Worm (Caenorhabditis elegans): ENCODE measurements around the gene str-140.

DNA sequence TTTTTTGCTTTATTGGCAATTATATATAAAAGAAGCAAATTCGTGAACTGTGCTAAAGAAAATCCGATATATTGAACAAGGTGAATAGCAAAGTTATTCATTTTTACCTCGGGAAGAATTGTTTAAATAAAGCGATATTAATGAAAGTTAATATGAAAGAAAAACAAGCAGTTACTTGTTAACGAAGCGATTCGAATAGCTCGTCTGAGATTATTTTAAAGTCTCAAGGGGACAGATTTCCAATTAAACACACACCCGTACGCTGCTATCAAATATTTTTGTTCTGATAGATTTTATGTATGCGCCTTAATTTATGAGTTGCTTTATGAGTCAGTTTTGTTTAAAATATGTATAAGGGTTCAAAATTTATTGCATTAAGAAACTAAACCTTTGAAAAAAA is at the start of gene str-140:
- no peak for TF ChIP-seq unc-62 (GFP tag; optimal IDR thresholded peaks at IDR 0.05)
- TF ChIP-seq unc-39 (tag; optimal IDR thresholded peaks at IDR 0.05), result no peak
- TF ChIP-seq zag-1 (tag; optimal IDR thresholded peaks at IDR 0.05), result no peak
- TF ChIP-seq elt-1 (tag; optimal IDR thresholded peaks at IDR 0.05), result no peak
- no peak for TF ChIP-seq skn-1 (tag; optimal IDR thresholded peaks at IDR 0.05)
- no peak for TF ChIP-seq nfya-1 (tag; optimal IDR thresholded peaks at IDR 0.05; ENCODE audit: insufficient read depth)
- TF ChIP-seq lsy-12 (tag; optimal IDR thresholded peaks at IDR 0.05), result no peak
- no peak for TF ChIP-seq fos-1 (tag; optimal IDR thresholded peaks at IDR 0.05)

Measured in whole organism, L3 larva.